Worm (Caenorhabditis elegans) whole organism, midembryonic: ENCODE results near the gene aat-8.

Source experiments
- T22C8.4 ChIP-seq: fragments of 200-800 bp; sonication (Bioruptor generic); IDR thresholded peaks from 2 replicates; pipeline ENCODE4 v1.3.6; 2022; ENCODE audit warnings: missing genetic modification characterization, missing compliant biosample characterization
- cog-1 ChIP-seq: sonication (generic microtip); optimal IDR thresholded peaks from 2 replicates; lab custom pipeline; 2016; ENCODE audit warnings: missing genetic modification characterization, missing compliant biosample characterization
- flt-1 ChIP-seq: fragments of 200-800 bp; sonication (Bioruptor generic); IDR thresholded peaks from 2 replicates; pipeline ENCODE4 v1.3.6; 2022; ENCODE audit warnings: missing genetic modification characterization, missing compliant biosample characterization
- klf-2 ChIP-seq: fragments of 200-800 bp; sonication (Bioruptor generic); conservative IDR thresholded peaks from 2 replicates; pipeline ENCODE4 v1.3.6; 2022; ENCODE audit warnings: missing genetic modification reagents, missing genetic modification characterization, missing compliant biosample characterization
- med-1 ChIP-seq: sonication (generic microtip); optimal IDR thresholded peaks from 2 replicates; lab custom pipeline; 2017; ENCODE audit warnings: missing genetic modification characterization, mild to moderate bottlenecking, missing compliant biosample characterization, antibody characterized with exemption, missing genetic modification reagents; ENCODE audit not compliant: insufficient read depth
- ref-1 ChIP-seq: fragments of 200-800 bp; sonication (Bioruptor generic); conservative IDR thresholded peaks from 2 replicates; pipeline ENCODE4 v1.3.6; 2022; ENCODE audit warnings: missing genetic modification reagents, missing genetic modification characterization, missing compliant biosample characterization
- tab-1 ChIP-seq: fragments of 200-800 bp; sonication (Bioruptor generic); IDR thresholded peaks from 2 replicates; pipeline ENCODE4 v1.3.6; 2022; ENCODE audit warnings: missing genetic modification characterization, missing compliant biosample characterization
- ztf-23 ChIP-seq: fragments of 200-800 bp; sonication (Bioruptor generic); IDR thresholded peaks from 2 replicates; pipeline ENCODE4 v1.3.6; 2022; ENCODE audit warnings: missing genetic modification reagents, missing genetic modification characterization, missing compliant biosample characterization
- ztf-29 ChIP-seq: fragments of 200-800 bp; sonication (Bioruptor generic); IDR thresholded peaks from 2 replicates; pipeline ENCODE4 v1.3.6; 2022; ENCODE audit warnings: missing genetic modification reagents, missing genetic modification characterization, missing compliant biosample characterization

The aat-8 gene

DNA sequence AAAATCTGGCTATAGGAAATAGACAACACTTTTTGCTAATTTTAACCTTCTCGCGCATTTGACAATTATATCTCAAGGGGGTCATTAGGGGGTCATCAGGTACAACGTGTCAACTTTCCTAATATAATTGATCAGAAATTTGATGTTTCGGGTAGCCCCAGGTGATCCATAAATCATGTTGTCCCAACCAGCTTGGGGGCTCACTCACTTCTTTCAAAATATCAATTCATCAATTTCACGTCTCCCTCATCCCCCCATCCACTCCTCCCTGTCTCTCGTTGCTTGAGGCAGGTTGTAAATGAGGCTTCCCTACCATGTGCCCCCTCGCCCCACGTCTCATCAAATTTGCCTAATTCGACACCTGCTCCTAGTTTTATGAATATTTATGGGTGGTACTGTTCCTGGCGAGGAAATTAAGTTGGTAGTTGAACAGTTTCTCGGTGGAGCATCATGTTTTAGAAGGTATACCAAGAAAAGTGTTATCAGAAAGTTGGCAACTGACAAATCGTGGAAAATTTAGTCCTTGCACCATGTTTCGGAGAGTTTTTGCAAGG is 6.8 kb downstream of the aat-8 start:
- TF ChIP-seq T22C8.4 (GFP tag; lab: Robert Waterston, UW) (no peak), flt-1 (GFP tag; lab: Robert Waterston, UW) (no peak), ztf-23 (GFP tag; lab: Robert Waterston, UW) (no peak), klf-2 (no peak), cog-1 (tag; lab: Kevin White, UChicago) (no peak), med-1 (no peak), ref-1 (GFP tag; lab: Robert Waterston, UW) (no peak)

DNA sequence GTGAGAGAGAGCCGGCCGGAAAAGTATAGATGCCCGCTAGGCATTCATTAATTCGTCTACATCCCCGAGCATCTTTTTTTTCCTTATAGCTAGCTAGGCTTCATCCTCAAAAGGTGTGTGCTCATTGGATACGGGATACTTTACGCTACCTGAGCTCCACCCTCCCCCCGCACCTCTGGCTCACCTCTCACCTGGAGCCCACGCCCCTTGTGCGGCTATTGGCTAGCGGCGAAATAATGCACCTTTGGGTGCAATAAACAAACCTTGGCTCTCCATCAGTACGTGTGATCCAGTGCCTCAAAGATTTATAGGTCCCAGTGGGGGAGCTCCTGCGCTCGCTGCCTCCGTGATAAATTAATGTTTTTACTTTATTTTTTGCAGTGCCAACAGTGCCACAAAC is 8.7 kb downstream of the aat-8 start:
- no peak for TF ChIP-seq flt-1 (GFP tag; lab: Robert Waterston, UW)

DNA sequence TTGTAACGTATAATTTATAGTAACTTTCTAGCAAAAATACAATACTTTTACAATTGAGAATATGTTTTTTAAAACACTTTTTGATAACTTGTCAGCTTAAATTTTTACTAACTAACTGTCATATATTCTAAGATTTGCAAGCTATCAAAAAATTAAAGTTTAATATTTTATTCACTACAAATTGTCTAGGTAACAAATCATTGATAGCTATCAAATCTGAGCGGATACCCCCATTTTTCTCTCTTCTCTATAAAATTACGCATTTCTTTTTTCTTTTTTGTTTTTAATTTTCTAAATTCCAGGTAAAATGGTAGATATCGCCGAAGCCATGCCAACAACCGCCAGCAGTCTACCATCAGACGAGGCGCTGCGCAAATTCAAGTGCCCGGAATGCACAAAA is 9.3 kb downstream of the aat-8 start, which contains the start of gene zag-1:
zag-1 (plus strand) TSS at position 301 of the 400 bp plus-strand sequence.
- TF ChIP-seq tab-1 (GFP tag; lab: Robert Waterston, UW) (no peak), flt-1 (GFP tag; lab: Robert Waterston, UW) (0 out of 2 replicates have a peak, but pooled peaks have one; percentile 14)

DNA sequence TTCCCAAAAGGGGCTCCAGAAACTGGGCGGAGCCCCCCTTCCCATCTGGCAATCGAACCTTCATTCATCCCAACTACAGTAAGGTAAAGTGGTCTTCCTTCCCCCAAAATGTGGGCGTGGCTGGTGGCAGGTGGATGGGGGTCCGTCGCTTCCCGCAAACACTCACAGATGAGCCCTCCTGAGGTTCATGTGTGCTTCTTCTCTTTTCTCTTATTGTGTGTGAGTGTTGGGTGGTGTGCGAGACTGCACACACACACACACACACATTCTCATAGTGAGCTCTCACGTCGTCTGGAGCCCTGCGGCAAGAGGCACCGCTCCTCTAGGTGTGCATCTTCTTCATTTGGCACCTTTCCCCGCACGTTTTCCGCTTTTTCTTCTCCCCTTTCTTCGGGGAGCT is 10.2 kb downstream of the aat-8 start:
- TF ChIP-seq med-1 (no peak), flt-1 (GFP tag; lab: Robert Waterston, UW) (no peak), ztf-23 (GFP tag; lab: Robert Waterston, UW) (0 out of 2 replicates have a peak, but pooled peaks have one; percentile 28), cog-1 (tag; lab: Kevin White, UChicago) (no peak)

DNA sequence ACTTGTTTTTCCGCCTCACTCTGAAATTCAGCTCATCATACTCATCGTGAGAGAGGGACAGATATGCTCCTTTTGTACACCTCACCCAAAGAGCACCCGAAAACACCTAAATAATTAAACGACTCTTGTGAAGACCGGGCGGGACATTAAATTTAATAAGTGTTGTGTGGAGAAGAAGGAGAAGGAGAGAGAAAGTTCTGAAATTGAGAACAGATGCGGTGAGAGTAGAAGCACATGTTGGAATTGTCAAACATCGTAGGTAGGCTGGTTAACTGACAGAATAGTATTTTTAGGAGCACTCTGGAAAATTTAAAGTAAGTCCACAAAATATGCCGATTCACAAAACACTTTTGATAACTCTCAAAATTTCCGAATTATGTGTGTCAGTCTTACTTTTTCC is 11.3 kb downstream of the aat-8 start:
- TF ChIP-seq ztf-29 (GFP tag; lab: Robert Waterston, UW) = no peak
- no peak for TF ChIP-seq cog-1 (tag; lab: Kevin White, UChicago)
- no peak for TF ChIP-seq ztf-23 (GFP tag; lab: Robert Waterston, UW)
- TF ChIP-seq flt-1 (GFP tag; lab: Robert Waterston, UW) = no peak
- no peak for TF ChIP-seq T22C8.4 (GFP tag; lab: Robert Waterston, UW)
- TF ChIP-seq med-1 = no peak
- no peak for TF ChIP-seq klf-2
- no peak for TF ChIP-seq ref-1 (GFP tag; lab: Robert Waterston, UW)
- no peak for TF ChIP-seq tab-1 (GFP tag; lab: Robert Waterston, UW)

DNA sequence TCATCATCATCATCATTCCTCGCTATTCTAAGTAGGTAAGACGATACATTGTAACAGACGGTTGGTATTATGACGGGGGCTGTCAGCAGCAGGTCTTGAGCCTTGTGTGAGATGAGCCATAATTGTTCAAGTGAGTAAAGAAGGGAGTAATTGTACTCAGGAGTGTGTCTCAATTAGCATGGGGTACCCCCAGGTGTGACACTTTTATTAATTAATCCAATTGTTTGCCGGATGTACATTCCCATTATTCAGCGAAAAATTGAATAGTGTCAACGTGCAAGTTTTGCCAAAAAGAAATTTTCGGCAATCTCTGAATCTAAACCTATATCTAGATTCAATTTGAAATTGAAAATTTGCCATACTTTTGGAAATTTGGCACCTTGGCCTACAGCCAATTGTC is 15.9 kb downstream of the aat-8 start:
- TF ChIP-seq cog-1 (tag; lab: Kevin White, UChicago) (no peak), T22C8.4 (GFP tag; lab: Robert Waterston, UW) (no peak), ref-1 (GFP tag; lab: Robert Waterston, UW) (no peak), tab-1 (GFP tag; lab: Robert Waterston, UW) (no peak), flt-1 (GFP tag; lab: Robert Waterston, UW) (no peak), klf-2 (no peak), ztf-23 (GFP tag; lab: Robert Waterston, UW) (no peak), ztf-29 (GFP tag; lab: Robert Waterston, UW) (no peak), med-1 (no peak)

DNA sequence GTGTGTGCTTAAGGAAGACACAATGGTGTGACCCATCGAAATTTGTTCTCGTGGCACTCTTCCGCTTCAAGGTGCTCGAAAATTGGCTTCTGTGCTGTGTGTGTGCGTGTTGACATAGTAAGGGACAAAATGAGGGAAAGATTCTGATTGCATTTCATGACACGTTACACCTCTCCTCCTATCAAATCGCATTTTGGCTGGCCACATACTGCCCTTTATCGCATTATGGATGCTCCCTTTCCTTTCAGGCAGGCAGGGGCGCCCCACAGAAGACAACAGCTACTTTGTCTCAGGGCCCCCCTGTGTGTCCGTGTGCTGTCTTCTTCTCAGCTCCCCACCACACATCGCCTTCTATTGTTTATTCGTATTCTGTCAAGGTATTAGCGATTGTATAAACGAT is 17.4 kb downstream of the aat-8 start:
- no peak for TF ChIP-seq tab-1 (GFP tag; lab: Robert Waterston, UW)
- TF ChIP-seq ref-1 (GFP tag; lab: Robert Waterston, UW) = no peak
- TF ChIP-seq ztf-29 (GFP tag; lab: Robert Waterston, UW) = no peak
- no peak for TF ChIP-seq flt-1 (GFP tag; lab: Robert Waterston, UW)
- no peak for TF ChIP-seq ztf-23 (GFP tag; lab: Robert Waterston, UW)
- no peak for TF ChIP-seq med-1
- no peak for TF ChIP-seq T22C8.4 (GFP tag; lab: Robert Waterston, UW)
- no peak for TF ChIP-seq klf-2
- TF ChIP-seq cog-1 (tag; lab: Kevin White, UChicago) = no peak

DNA sequence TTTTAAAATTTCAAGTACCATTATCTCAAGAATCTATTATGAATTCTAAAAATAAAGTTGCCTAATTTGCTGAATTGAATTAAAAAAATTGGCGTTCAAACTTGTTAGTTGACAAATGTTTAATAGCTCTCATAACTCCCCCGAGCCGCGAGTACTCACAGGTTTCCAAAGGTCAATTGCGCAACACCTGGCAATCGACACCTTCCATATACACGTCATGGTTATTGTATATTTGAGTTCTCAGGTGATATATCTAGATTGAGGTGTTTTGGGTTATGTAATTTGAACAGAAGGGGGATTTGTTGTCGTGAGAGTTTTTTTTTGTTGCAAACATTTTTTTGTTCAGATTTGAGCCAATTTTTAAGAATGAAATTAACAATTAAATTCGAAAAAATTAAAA is 20.3 kb downstream of the aat-8 start:
- TF ChIP-seq cog-1 (tag; lab: Kevin White, UChicago) (no peak), tab-1 (GFP tag; lab: Robert Waterston, UW) (no peak), ref-1 (GFP tag; lab: Robert Waterston, UW) (no peak), ztf-23 (GFP tag; lab: Robert Waterston, UW) (no peak)

DNA sequence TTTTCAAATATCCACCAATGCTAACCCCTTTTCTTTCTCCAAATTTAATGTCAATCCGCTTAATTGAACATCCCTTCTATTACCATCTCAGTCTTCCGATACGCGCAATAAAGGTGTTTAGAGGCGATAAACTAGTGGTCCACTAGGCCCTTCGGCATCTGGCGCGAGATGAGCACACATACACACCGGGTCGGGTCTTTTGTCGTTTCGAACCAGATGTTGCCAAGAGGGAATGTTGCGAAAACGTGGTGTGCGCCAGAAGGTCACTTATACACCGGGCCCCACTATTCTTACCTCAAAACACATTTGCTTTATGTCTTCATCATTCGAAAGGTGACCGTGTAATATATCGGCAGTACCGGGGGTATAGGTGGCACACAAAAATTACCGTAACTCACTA is 20.8 kb downstream of the aat-8 start:
- no peak for TF ChIP-seq klf-2
- TF ChIP-seq flt-1 (GFP tag; lab: Robert Waterston, UW) = no peak
- TF ChIP-seq T22C8.4 (GFP tag; lab: Robert Waterston, UW) = peak; percentile 23; the same call in 1 of the 2 replicates

DNA sequence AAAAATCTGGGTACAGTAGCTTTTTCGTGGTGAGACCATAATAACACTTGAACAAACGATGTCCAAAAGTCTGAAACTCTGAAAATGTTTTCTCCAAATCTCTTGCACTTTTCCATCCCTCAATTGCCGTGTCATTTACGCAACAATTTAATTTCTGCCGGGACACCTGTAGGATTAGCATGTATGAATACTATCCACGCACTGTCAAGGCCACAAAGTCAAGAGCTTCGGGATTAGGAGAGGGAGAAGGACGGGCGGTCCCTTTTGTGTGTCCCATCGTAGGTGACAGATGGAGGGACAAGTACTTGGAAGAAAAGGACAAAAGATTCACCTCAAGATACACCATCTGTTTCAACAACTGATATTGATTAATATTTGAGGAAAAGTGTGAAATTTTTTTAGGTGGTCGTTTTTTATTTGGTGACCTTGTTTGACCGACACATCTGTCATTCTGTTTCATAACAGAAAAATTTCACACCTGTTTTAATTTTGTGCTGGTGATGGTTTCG is 21.8 kb downstream of the aat-8 start:
- no peak for TF ChIP-seq flt-1 (GFP tag; lab: Robert Waterston, UW)
- no peak for TF ChIP-seq ref-1 (GFP tag; lab: Robert Waterston, UW)

DNA sequence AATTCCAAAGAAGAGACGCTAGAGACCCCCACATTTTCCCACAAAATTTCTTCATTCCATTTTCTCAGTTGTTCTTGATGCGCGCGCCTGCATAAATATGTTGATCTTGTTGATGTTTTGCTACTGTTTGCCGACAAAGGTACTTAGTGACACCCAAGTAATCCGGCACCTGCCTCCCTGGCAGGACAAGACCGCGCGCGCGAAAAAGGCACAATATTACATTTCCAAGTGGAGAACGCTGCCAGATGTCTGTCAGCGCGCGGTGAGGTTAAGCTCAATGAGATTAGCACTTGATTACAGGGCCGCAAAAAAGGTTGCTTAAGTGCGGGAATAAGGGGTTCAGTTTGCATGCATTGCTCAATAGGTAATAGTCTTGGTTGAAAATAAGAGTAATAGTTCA is 23.2 kb downstream of the aat-8 start:
- no peak for TF ChIP-seq med-1
- TF ChIP-seq ztf-23 (GFP tag; lab: Robert Waterston, UW) = no peak
- no peak for TF ChIP-seq ztf-29 (GFP tag; lab: Robert Waterston, UW)
- no peak for TF ChIP-seq klf-2
- no peak for TF ChIP-seq tab-1 (GFP tag; lab: Robert Waterston, UW)
- TF ChIP-seq flt-1 (GFP tag; lab: Robert Waterston, UW) = no peak
- TF ChIP-seq T22C8.4 (GFP tag; lab: Robert Waterston, UW) = no peak
- TF ChIP-seq cog-1 (tag; lab: Kevin White, UChicago) = no peak
- TF ChIP-seq ref-1 (GFP tag; lab: Robert Waterston, UW) = no peak
